Worm (Caenorhabditis elegans) whole organism, L1 larva: Measurements from ENCODE around the gene aqp-4.

Source experiments
- aly-2 ChIP-seq: fragments of 150-350 bp; optimal IDR thresholded peaks from 2 replicates; lab custom pipeline; 2014; ENCODE audit warnings: missing biosample characterization, missing genetic modification characterization
- ama-1 ChIP-seq: fragments of 150-350 bp; optimal IDR thresholded peaks from 2 replicates; lab custom pipeline; 2014
- ceh-88 ChIP-seq: fragments of 200-800 bp; sonication (Bioruptor generic); IDR thresholded peaks from 2 replicates; pipeline ENCODE4 v1.3.6; 2022; ENCODE audit warnings: missing genetic modification characterization, missing compliant biosample characterization
- dpl-1 ChIP-seq, 3 experiments: fragments of 150-350 bp in 2 of 3; sonication (generic microtip) in 1 of 3; optimal IDR thresholded peaks; 2 replicates each; lab custom pipeline; 2014 to 2017; ENCODE audit warnings: missing biosample characterization in 3 of 3, missing genetic modification characterization in 3 of 3, missing genetic modification reagents in 3 of 3
- elt-3 ChIP-seq, 6 experiments: fragments of 150-350 bp in 1 of 6; sonication (generic microtip); optimal IDR thresholded peaks; 2 replicates each; lab custom pipeline; 2017 to 2018; ENCODE audit warnings: missing biosample characterization in 6 of 6, missing genetic modification characterization in 6 of 6, inconsistent platforms in 1 of 6
- lin-15B ChIP-seq: fragments of 150-350 bp; sonication (generic microtip); optimal IDR thresholded peaks from 3 replicates; lab custom pipeline; 2014; ENCODE audit warnings: missing biosample characterization, missing genetic modification characterization
- lin-39 ChIP-seq: fragments of 150-350 bp; optimal IDR thresholded peaks from 2 replicates; lab custom pipeline; 2014; ENCODE audit warnings: missing biosample characterization, missing genetic modification reagents, missing genetic modification characterization
- lsy-2 ChIP-seq, 2 experiments: fragments of 150-350 bp; optimal IDR thresholded peaks; 2 replicates each; lab custom pipeline; 2014; ENCODE audit warnings: missing biosample characterization in 2 of 2, missing genetic modification characterization in 2 of 2
- mep-1 ChIP-seq: fragments of 150-350 bp; optimal IDR thresholded peaks from 2 replicates; lab custom pipeline; 2014; ENCODE audit warnings: missing biosample characterization, missing genetic modification characterization
- nhr-71 ChIP-seq: sonication (generic microtip); optimal IDR thresholded peaks from 2 replicates; lab custom pipeline; 2016; ENCODE audit warnings: mild to moderate bottlenecking, missing genetic modification characterization, moderate library complexity, missing compliant biosample characterization
- sptf-1 ChIP-seq: fragments of 150-350 bp; optimal IDR thresholded peaks from 2 replicates; lab custom pipeline; 2014; ENCODE audit warnings: missing biosample characterization, missing genetic modification characterization
- unc-62 ChIP-seq: fragments of 150-350 bp; optimal IDR thresholded peaks from 2 replicates; lab custom pipeline; 2014; ENCODE audit warnings: missing biosample characterization, missing genetic modification reagents, missing genetic modification characterization

DNA sequence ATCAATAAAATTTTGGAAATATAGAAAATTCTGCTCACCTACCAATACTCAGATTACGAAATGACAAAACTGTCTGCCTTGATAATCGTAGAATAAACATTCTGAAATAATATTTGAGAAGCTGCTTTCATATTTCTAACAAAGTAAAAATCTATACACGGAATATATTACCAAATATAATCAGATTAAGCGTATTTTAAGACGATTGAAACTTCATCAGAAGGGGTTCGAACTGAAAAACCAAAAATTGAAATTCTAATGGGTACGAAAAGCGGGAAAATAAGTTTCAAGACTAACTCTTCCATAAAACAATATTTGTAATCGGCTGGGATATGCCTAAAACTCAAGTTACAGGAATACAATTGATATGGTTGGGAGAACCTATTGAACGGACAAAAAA lies 42.1 kb downstream of the aqp-4 start, which contains the start of gene F46B6.4:
- TF ChIP-seq elt-3 (tag; optimal IDR thresholded peaks at IDR 0.05; lab: Kevin White, UChicago) = no peak
- TF ChIP-seq ama-1 = no peak
- TF ChIP-seq dpl-1 (GFP tag; optimal IDR thresholded peaks at IDR 0.05; lab: Kevin White, UChicago) = no peak
- no peak for TF ChIP-seq mep-1 (tag; lab: Kevin White, UChicago)
- TF ChIP-seq lin-15B (tag; lab: Kevin White, UChicago) = no peak
- TF ChIP-seq sptf-1 (tag; lab: Kevin White, UChicago) = no peak
- TF ChIP-seq nhr-71 = no peak
- TF ChIP-seq ceh-88 = no peak
- TF ChIP-seq unc-62 = no peak
- TF ChIP-seq lsy-2 (tag; optimal IDR thresholded peaks at IDR 0.05; lab: Kevin White, UChicago) = no peak
- TF ChIP-seq lin-39 (tag; lab: Kevin White, UChicago) = no peak
- TF ChIP-seq aly-2 (tag; lab: Kevin White, UChicago) = no peak
